Fruit fly (Drosophila melanogaster): ENCODE data around the gene prage.

prage gene

dm6 chrX:1849914-1850313 lies 76.4 kb downstream of the prage start (continued):
- peak; percentile 76 to 89 for TF ChIP-seq Hr51 (GFP tag; optimal IDR thresholded peaks at IDR 0.05)
- TF ChIP-seq fd102C (GFP tag; optimal IDR thresholded peaks at IDR 0.05) = no peak
- TF ChIP-seq nau (GFP tag; optimal IDR thresholded peaks at IDR 0.05) = peak; percentile 85
- peak; percentile 65; the same call in 2 of the 3 replicates for TF ChIP-seq CG7357 (GFP tag; IDR thresholded peaks at IDR 0.05)
- TF ChIP-seq bcd (GFP tag; optimal IDR thresholded peaks at IDR 0.05) = peak; percentile 86
- peak; percentile 81 for TF ChIP-seq phol (tag; optimal IDR thresholded peaks at IDR 0.05)
- peak; percentile 46 for TF ChIP-seq Spps (tag; optimal IDR thresholded peaks at IDR 0.05)
- TF ChIP-seq sima (GFP tag; optimal IDR thresholded peaks at IDR 0.05) = no peak
- no peak for TF ChIP-seq CG16813 (GFP tag; IDR thresholded peaks at IDR 0.05; ENCODE audit: partially characterized antibody)
- TF ChIP-seq D19B (GFP tag; optimal IDR thresholded peaks at IDR 0.05) = peak; percentile 85
- TF ChIP-seq CG13287 (GFP tag; IDR thresholded peaks at IDR 0.05; ENCODE audit: partially characterized antibody) = no peak
- peak; percentile 89 for TF ChIP-seq CG12391 (tag; optimal IDR thresholded peaks at IDR 0.05)
- peak; percentile 89 for TF ChIP-seq CG6765 (GFP tag; optimal IDR thresholded peaks at IDR 0.05)
- peak; percentile 92 for TF ChIP-seq CG9727 (GFP tag; optimal IDR thresholded peaks at IDR 0.05)
- peak; percentile 72 for TF ChIP-seq ATbp (GFP tag; optimal IDR thresholded peaks at IDR 0.05)
- peak; percentile 87 for TF ChIP-seq CG17359 (tag; optimal IDR thresholded peaks at IDR 0.05)
- peak; percentile 95 for TF ChIP-seq CG12769 (tag; optimal IDR thresholded peaks at IDR 0.05)
- TF ChIP-seq CG12942 (GFP tag; optimal IDR thresholded peaks at IDR 0.05) = peak; percentile 63
- TF ChIP-seq ken (GFP tag; IDR thresholded peaks at IDR 0.05) = peak; percentile 54; the same call in 1 of the 3 replicates
- no peak for TF ChIP-seq bbx (GFP tag; IDR thresholded peaks at IDR 0.05; ENCODE audit: partially characterized antibody)
- TF ChIP-seq repo (GFP tag; optimal IDR thresholded peaks at IDR 0.05) = peak; percentile 62
- peak; percentile 75 for TF ChIP-seq CG9215 (GFP tag; IDR thresholded peaks at IDR 0.05)
- TF ChIP-seq Mrtf (GFP tag; IDR thresholded peaks at IDR 0.05) = peak; percentile 61; the same call in 2 of the 3 replicates
- TF ChIP-seq gem (tag; optimal IDR thresholded peaks at IDR 0.05) = peak; percentile 94
- TF ChIP-seq Atf6 (GFP tag; IDR thresholded peaks at IDR 0.05) = peak; percentile 93
- peak; percentile 95 for TF ChIP-seq Fer1 (GFP tag; optimal IDR thresholded peaks at IDR 0.05)
- TF ChIP-seq CG4854 (GFP tag; optimal IDR thresholded peaks at IDR 0.05) = peak; percentile 83
- TF ChIP-seq HHEX (GFP tag; optimal IDR thresholded peaks at IDR 0.05) = peak; percentile 90
- TF ChIP-seq Hmx (GFP tag; optimal IDR thresholded peaks at IDR 0.05) = peak; percentile 64
- TF ChIP-seq Dek (tag; optimal IDR thresholded peaks at IDR 0.05) = peak; percentile 92
- TF ChIP-seq CG17568 (GFP tag; optimal IDR thresholded peaks at IDR 0.05) = peak; percentile 84
- peak; percentile 98 for TF ChIP-seq Med (GFP tag)
- peak; percentile 69 for TF ChIP-seq zen (tag; optimal IDR thresholded peaks at IDR 0.05)
- peak; percentile 75 for TF ChIP-seq CG13624 (GFP tag; optimal IDR thresholded peaks at IDR 0.05)
- no peak for TF ChIP-seq CkIIα-i1 (GFP tag; IDR thresholded peaks at IDR 0.05)
- peak; percentile 22 for TF ChIP-seq lbe (GFP tag; optimal IDR thresholded peaks at IDR 0.05)
- TF ChIP-seq crol (GFP tag; IDR thresholded peaks at IDR 0.05) = no peak; the same call in 1 of the 2 replicates
- TF ChIP-seq chm (GFP tag; IDR thresholded peaks at IDR 0.05) = no peak
- peak; percentile 71 for TF ChIP-seq HLH3B (GFP tag; IDR thresholded peaks at IDR 0.05)
- peak; percentile 82 for TF ChIP-seq Bteb2 (GFP tag; optimal IDR thresholded peaks at IDR 0.05)
- peak; percentile 64 for TF ChIP-seq sisA (GFP tag; IDR thresholded peaks at IDR 0.05)
- TF ChIP-seq CG12744 (GFP tag; optimal IDR thresholded peaks at IDR 0.05) = peak; percentile 79
- TF ChIP-seq ro (GFP tag; IDR thresholded peaks at IDR 0.05) = no peak
- TF ChIP-seq gt (GFP tag; IDR thresholded peaks at IDR 0.05) = no peak
- peak; percentile 43 for TF ChIP-seq CG8944 (GFP tag; optimal IDR thresholded peaks at IDR 0.05)
- TF ChIP-seq inv (GFP tag; IDR thresholded peaks at IDR 0.05; ENCODE audit: partially characterized antibody) = no peak
- peak; percentile 43 for TF ChIP-seq emc (GFP tag; optimal IDR thresholded peaks at IDR 0.05)
- peak; percentile 76 for TF ChIP-seq CG10267 (tag; optimal IDR thresholded peaks at IDR 0.05)
- no peak; the same call in 2 of the 3 replicates for TF ChIP-seq gce (GFP tag; IDR thresholded peaks at IDR 0.05)
- TF ChIP-seq CG14965 (GFP tag; optimal IDR thresholded peaks at IDR 0.05; ENCODE audit: borderline replicate concordance) = no peak

All from whole organism, embryonic.